Worm (Caenorhabditis elegans): ENCODE data around the gene pcf-11.

Gene pcf-11

DNA sequence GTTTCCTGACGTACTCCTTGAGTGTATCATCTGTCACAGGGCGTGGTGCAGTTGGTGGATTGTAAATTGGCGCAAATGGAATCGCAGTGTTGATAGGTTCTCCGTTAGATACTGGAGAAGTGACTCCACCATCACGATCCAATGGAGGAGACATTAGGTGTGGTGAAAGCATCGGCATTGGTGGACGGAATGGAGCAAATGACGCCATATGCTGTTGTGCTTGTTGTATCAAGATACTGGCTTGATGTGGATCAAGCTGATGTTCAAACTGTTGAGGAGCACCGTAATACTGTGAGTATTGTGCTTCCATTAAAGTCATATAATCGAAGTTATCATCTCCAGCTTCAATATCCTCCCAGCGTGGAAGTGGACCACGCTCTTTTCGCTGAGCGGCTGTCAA lies 12.3 kb upstream of the pcf-11 start:
- TF ChIP-seq W03F9.2 (tag; optimal IDR thresholded peaks at IDR 0.05): no peak
- no peak for TF ChIP-seq dao-5 (tag; optimal IDR thresholded peaks at IDR 0.05)
- TF ChIP-seq him-1 (tag; optimal IDR thresholded peaks at IDR 0.05): no peak

DNA sequence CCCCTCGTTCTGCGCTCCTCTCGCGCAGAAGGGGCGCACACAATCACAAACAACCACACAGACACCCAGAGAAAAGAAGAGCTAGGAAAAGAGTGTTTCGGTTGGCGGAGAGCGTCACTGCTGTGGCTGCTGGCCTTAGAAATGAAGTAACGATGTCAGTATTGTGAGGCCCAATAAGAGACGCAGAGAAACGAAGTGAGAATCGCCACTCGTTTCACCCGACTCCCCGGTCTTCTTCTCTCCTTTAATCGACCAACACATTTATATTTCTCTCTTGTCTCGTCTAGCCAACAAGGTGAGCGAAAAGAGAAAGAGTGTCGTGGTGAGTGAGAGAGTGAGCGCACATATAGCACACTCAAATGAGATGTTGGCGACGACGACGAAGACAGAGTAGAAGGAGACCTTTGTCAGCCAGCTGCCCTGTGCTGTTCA lies 10.8 kb upstream of the pcf-11 start:
- TF ChIP-seq W03F9.2 (tag; optimal IDR thresholded peaks at IDR 0.05): peak; percentile 57
- no peak for TF ChIP-seq dao-5 (tag; optimal IDR thresholded peaks at IDR 0.05)
- peak; percentile 67 for TF ChIP-seq him-1 (tag; optimal IDR thresholded peaks at IDR 0.05)

DNA sequence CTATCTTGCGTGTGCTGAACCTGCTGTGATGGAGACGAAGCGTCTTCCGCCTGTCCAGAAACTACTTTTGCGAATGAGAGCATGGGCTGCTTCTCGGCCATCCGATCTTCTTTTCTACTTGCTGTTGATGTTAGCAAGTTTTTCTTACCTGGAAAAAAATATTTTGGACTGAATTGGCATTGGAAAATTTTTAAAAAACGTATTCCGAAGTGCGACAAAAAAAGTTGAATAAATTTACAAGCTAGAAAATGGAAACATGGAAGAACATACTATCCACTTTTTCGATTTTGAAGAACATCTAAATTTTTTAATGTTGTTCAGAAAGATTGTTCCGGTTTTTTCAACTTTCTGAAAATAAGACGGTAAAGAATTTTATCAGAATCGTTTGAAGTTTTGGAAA lies 7.2 kb upstream of the pcf-11 start, which contains the start of gene larp-1:
larp-1 (minus strand) TSS at position 101 of the 400 bp plus-strand sequence.
- TF ChIP-seq W03F9.2 (tag; optimal IDR thresholded peaks at IDR 0.05): no peak
- no peak for TF ChIP-seq him-1 (tag; optimal IDR thresholded peaks at IDR 0.05)
- TF ChIP-seq dao-5 (tag; optimal IDR thresholded peaks at IDR 0.05): no peak

- TF ChIP-seq W03F9.2 (tag; optimal IDR thresholded peaks at IDR 0.05) (peak; percentile 98), him-1 (tag; optimal IDR thresholded peaks at IDR 0.05) (peak; percentile 98), dao-5 (tag; optimal IDR thresholded peaks at IDR 0.05) (peak; percentile 72)
Measured at ce11 chrIII:5018116-5018689, 6.5 kb upstream of the pcf-11 start, which contains the start of gene wip-1. Gene wip-1, plus strand, starts transcription at chrIII:5018639.

DNA sequence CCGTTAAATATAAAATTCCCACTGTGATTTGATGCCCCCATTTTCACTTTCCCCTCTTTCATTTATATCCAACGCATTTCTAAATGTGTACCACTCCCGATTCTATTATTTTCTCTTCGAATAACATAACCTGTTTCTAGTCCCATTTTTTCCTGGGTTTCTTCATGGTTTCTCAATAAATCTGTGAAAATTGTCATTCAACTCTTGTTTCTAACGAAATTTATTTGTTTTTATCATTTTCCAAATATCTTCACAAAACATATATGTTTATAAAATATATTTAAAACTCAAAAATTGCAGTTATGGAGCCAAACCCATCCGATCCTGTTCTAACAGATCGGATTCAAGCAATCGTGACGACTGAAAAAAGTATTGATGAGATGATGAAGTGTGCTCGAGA lies 3.8 kb upstream of the pcf-11 start, which contains the start of gene mdt-11:
mdt-11 (plus strand) TSS at position 301 of the 400 bp plus-strand sequence.
- TF ChIP-seq W03F9.2 (tag; optimal IDR thresholded peaks at IDR 0.05): no peak
- no peak for TF ChIP-seq dao-5 (tag; optimal IDR thresholded peaks at IDR 0.05)

DNA sequence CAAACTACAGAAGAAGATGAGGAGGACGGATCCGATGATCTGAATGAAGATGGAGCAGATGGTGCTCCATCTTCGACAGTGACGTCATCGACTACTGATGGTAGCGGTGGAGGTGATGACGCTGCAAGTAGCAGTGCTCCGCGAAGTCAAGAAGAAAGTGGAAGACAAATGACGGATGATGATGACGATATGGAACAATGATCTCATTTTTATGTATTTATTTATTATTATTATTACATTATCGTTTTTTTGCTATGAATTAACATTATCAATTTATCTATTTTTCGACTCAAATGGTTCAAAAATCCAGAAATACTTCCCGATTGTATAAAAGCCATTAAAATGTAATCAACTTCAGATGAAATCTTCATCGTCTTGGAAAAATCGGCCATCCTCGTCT lies 3.0 kb upstream of the pcf-11 start, which contains the start of gene R144.3:
R144.3 (plus strand) TSS at position 301 of the 400 bp plus-strand sequence.
- no peak for TF ChIP-seq dao-5 (tag; optimal IDR thresholded peaks at IDR 0.05)
- TF ChIP-seq W03F9.2 (tag; optimal IDR thresholded peaks at IDR 0.05): no peak
- TF ChIP-seq him-1 (tag; optimal IDR thresholded peaks at IDR 0.05): no peak

ce11 chrIII:5022964-5023363 lies 1.8 kb upstream of the pcf-11 start, which contains the start of gene R144.13:
Gene R144.13, plus strand, starts transcription at chrIII:5023264.
- TF ChIP-seq dao-5 (tag; optimal IDR thresholded peaks at IDR 0.05) (no peak), him-1 (tag; optimal IDR thresholded peaks at IDR 0.05) (no peak), W03F9.2 (tag; optimal IDR thresholded peaks at IDR 0.05) (no peak)

ce11 chrIII:5023642-5024041 lies 1.1 kb upstream of the pcf-11 start:
- TF ChIP-seq dao-5 (tag; optimal IDR thresholded peaks at IDR 0.05) (no peak), W03F9.2 (tag; optimal IDR thresholded peaks at IDR 0.05) (no peak), him-1 (tag; optimal IDR thresholded peaks at IDR 0.05) (no peak)

DNA sequence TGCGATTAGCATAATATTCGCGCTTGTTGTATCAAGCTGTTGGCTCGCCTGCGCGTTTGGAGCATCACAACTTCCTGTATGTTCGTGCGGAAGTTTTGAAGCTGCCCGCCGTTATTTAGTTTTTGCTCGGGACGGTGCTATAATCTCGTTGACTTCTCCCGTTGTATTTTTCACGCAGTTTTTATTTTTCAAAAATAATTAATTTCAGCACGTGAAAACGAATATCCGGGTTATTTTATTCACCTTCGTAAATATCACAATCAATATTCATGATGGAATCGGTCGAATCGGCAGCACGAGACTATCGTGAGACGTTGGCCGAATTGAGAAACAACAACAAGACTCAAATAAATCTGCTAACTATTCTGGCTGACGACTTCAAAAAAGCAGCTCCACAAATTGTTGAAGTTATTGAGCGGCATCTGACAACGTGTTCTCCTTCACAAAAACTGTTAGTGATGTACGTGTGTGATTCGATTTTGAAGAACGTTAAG lies 469 bp downstream of the pcf-11 start:
- TF ChIP-seq him-1 (tag; optimal IDR thresholded peaks at IDR 0.05): no peak
- TF ChIP-seq dao-5 (tag; optimal IDR thresholded peaks at IDR 0.05): no peak
- no peak for TF ChIP-seq W03F9.2 (tag; optimal IDR thresholded peaks at IDR 0.05)

ce11 chrIII:5026366-5026765 lies 1.7 kb downstream of the pcf-11 start:
- TF ChIP-seq him-1 (tag; optimal IDR thresholded peaks at IDR 0.05): no peak
- no peak for TF ChIP-seq dao-5 (tag; optimal IDR thresholded peaks at IDR 0.05)

ce11 chrIII:5027219-5027618 lies 2.5 kb downstream of the pcf-11 start:
- TF ChIP-seq W03F9.2 (tag; optimal IDR thresholded peaks at IDR 0.05): no peak
- TF ChIP-seq dao-5 (tag; optimal IDR thresholded peaks at IDR 0.05): no peak
- no peak for TF ChIP-seq him-1 (tag; optimal IDR thresholded peaks at IDR 0.05)

DNA sequence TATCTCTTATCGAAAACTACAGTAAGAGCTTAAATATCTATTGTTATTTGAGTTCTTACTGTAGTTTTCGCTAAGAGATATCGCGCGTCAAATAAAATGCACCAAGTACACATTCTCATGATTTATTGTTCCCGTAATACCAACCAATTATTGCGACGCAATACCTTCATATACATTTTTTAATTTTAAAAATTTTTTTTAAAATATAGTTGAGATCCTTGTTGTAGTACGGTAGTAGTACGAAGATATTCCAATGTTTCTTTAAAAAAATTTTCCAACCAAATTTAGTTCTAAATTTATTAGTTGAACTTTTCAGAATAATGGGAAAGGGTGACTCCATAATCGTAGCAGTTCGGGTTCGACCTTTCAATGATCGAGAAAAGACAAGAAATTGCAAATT lies 5.9 kb downstream of the pcf-11 start, which contains the start of gene klp-6:
klp-6 (plus strand) TSS at position 301 of the 400 bp plus-strand sequence.
- no peak for TF ChIP-seq W03F9.2 (tag; optimal IDR thresholded peaks at IDR 0.05)
- no peak for TF ChIP-seq dao-5 (tag; optimal IDR thresholded peaks at IDR 0.05)

- TF ChIP-seq him-1 (tag; optimal IDR thresholded peaks at IDR 0.05): peak; percentile 81
- peak; percentile 78 for TF ChIP-seq dao-5 (tag; optimal IDR thresholded peaks at IDR 0.05)
Measured at ce11 chrIII:5031375-5031836, 6.7 kb downstream of the pcf-11 start.

DNA sequence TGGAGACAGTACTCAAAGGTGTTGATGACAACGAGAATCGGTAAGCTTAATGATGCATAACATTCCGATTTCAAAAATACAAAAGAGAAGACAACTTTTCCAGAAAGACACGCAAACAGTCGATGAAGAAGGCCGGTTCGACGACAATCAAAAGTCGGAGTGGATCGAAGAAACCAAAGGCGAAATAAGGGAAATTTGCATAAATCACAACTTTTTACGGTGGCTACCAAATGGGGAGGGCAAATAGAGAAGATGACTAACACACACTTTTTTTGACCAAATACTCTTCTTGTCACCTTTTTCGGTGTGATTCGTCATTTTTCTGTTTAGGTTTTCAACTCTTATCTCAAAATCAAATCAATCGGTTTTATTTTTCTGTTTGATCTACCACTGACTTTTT lies 11.4 kb downstream of the pcf-11 start, which contains the start of gene C45G9.6:
C45G9.6 (plus strand) TSS at position 301 of the 400 bp plus-strand sequence.
- TF ChIP-seq W03F9.2 (tag; optimal IDR thresholded peaks at IDR 0.05) (no peak), dao-5 (tag; optimal IDR thresholded peaks at IDR 0.05) (no peak), him-1 (tag; optimal IDR thresholded peaks at IDR 0.05) (no peak)

DNA sequence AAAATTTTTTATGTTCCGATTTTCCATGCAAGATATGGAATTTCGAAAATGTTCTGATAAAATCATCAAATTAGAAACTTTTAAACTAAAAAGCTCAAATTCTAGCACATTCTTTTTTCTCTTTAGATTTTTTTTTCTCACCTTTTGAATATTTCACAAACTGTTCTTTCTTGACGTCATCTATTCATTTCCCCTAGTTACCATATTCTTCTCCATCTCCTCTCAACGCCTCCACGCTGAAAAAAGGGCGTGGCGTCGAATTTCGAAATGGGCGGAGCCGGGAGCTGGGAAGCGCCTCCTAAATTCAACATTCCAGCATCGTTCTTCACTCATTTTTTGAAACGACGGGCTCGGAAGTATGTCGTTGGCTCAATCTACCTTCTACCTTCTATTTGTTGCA lies 17.4 kb downstream of the pcf-11 start, which contains the start of gene nlp-43:
nlp-43 (plus strand) TSS at position 301 of the 400 bp plus-strand sequence.
- TF ChIP-seq him-1 (tag; optimal IDR thresholded peaks at IDR 0.05) (no peak), dao-5 (tag; optimal IDR thresholded peaks at IDR 0.05) (no peak), W03F9.2 (tag; optimal IDR thresholded peaks at IDR 0.05) (no peak)
